Worm (Caenorhabditis elegans): ENCODE data around the gene Y105C5B.1.

Y105C5B.1 gene

DNA sequence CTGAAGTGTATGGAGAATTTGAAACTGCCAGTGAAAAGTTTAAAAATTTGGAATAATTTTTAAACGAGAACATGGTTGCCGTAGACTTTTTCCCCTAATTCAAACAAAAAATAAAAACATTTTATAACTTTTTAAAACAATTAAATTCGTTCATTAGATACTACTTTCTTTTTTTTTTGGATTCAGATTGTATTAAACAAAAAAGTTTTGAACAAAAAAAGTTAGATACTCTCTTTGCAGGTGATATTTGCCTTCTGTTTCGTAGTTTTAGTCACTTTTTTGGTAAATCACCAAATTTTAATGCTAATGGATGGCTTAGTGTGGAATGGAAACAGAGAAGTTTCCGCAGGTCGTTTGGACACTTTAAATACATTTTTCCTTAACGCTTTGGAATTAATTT, at the start of gene Y105C5B.1:
TSS of gene Y105C5B.1 (plus strand) at position 301 of the 400 bp plus-strand sequence.
- TF ChIP-seq W03F9.2 (tag; optimal IDR thresholded peaks at IDR 0.05) (no peak), dao-5 (tag; optimal IDR thresholded peaks at IDR 0.05) (no peak)

- TF ChIP-seq dao-5 (tag; optimal IDR thresholded peaks at IDR 0.05): no peak
- no peak for TF ChIP-seq him-1 (tag; optimal IDR thresholded peaks at IDR 0.05)
- no peak for TF ChIP-seq W03F9.2 (tag; optimal IDR thresholded peaks at IDR 0.05)
Observed at ce11 chrIV:15844064-15844463, 26.4 kb upstream of the Y105C5B.1 start.

DNA sequence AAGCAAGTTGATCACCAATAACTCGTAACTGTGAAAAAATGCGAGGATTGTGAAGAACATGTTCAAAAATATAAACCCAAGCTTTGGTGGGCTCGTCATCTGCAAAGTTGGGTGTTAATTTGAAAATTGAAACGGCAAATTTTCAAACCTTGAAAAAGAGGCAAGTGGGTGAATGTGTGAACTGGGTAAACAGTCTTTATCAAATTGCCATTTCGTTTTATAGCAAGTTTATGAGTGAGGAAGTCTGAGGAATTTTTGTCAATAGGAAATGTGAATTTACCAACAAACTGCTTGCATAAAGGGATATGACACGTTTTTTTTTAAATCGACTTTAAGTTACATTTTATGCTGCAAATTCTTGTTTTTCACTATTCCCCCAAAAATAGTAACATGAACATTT, 23.9 kb upstream of the Y105C5B.1 start, which contains the start of gene Y105C5A.1270:
TSS of gene Y105C5A.1270 (minus strand) at position 101 of the 400 bp plus-strand sequence.
- TF ChIP-seq him-1 (tag; optimal IDR thresholded peaks at IDR 0.05): no peak
- TF ChIP-seq dao-5 (tag; optimal IDR thresholded peaks at IDR 0.05): no peak
- no peak for TF ChIP-seq W03F9.2 (tag; optimal IDR thresholded peaks at IDR 0.05)

- TF ChIP-seq dao-5 (tag; optimal IDR thresholded peaks at IDR 0.05) (no peak), him-1 (tag; optimal IDR thresholded peaks at IDR 0.05) (no peak), W03F9.2 (tag; optimal IDR thresholded peaks at IDR 0.05) (no peak)
Observed at ce11 chrIV:15847096-15847495, 23.4 kb upstream of the Y105C5B.1 start, which contains the start of gene Y105C5A.1269. TSS of gene Y105C5A.1269 (plus strand) at chrIV:15847396.

DNA sequence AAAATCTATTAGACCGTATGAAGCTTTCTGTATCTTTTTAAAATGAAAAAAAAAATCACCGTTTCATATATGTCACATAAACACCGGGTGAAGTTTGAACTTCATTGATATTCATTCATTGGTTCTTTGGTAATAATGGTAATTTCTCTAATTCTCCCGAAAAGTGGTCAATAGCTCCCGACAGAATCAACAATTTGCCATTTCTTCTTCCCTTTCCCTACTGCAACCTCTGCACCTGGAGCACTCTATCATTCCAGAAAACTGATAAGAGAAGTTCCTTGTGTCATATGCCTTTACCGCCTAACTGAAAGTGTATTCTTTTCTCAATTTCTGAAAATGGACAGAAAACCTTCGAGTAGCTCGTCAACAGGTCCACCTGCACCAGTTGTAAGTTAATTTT, 20.8 kb upstream of the Y105C5B.1 start, which contains the start of gene Y105C5A.24:
TSS of gene Y105C5A.24 (plus strand) at position 220 of the 400 bp plus-strand sequence.
- TF ChIP-seq him-1 (tag; optimal IDR thresholded peaks at IDR 0.05): no peak
- no peak for TF ChIP-seq W03F9.2 (tag; optimal IDR thresholded peaks at IDR 0.05)
- TF ChIP-seq dao-5 (tag; optimal IDR thresholded peaks at IDR 0.05): no peak

DNA sequence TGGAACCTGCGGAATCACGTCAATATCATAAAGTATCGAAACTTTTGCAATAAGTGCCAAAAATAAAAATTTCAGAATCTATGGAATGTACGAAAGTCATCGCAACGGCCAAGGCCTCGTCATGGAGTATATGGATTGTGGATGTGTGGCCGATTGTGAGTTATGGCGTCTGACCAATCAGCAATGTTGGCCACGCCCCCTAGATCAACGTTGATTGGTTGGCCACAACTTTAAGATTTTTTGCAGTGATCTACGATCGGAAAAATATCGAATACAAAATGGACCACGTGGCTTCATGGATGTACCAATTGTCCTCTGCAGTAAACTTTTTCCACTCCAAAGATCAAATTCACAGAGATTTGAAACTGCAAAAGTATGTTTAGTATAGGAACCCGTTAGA, 19.8 kb upstream of the Y105C5B.1 start:
- TF ChIP-seq dao-5 (tag; optimal IDR thresholded peaks at IDR 0.05) (no peak), W03F9.2 (tag; optimal IDR thresholded peaks at IDR 0.05) (no peak), him-1 (tag; optimal IDR thresholded peaks at IDR 0.05) (no peak)

DNA sequence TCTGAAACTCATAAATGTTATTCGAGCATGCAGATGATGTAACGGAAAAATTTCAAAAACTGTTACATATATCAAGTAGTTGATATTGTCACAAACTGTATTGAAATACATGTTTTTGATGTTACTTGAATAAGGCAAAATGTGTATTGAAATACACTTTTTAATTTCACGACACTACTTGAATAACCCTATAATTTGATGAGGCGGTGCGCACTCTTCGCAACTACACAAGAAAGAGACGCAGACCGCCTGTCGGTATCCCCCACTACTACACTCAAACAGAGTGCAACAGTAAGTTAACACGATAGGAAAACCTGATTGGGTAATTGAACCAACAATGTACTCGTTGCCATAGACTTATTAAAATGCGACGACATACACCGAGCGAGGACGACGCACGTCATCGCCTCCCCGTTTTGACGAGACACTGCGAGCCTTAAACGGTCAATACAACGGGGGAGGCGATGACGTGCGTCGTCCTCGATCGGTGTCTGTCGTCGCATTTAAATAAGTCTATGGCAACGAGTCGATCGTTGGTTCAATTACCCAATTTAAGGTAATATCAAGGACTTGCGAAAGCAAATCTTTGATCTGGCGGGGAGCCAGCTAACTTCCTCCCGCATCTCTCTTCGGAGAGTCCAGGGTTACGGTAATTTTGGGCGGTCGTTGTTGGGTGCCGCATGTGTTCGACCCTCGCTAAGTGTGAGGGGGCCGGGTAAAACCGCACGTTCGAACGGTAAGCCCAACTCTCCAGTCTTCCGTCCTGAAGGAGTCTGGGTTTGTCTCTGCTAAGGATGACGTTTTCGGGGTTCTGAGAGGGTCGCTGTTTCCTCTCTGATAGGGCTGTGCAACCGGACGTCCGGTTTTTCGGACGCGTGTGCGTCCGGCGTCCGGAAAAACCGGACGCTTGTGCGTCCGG, 17.3 kb upstream of the Y105C5B.1 start:
- TF ChIP-seq him-1 (tag; optimal IDR thresholded peaks at IDR 0.05) (no peak), dao-5 (tag; optimal IDR thresholded peaks at IDR 0.05) (no peak), W03F9.2 (tag; optimal IDR thresholded peaks at IDR 0.05) (no peak)

DNA sequence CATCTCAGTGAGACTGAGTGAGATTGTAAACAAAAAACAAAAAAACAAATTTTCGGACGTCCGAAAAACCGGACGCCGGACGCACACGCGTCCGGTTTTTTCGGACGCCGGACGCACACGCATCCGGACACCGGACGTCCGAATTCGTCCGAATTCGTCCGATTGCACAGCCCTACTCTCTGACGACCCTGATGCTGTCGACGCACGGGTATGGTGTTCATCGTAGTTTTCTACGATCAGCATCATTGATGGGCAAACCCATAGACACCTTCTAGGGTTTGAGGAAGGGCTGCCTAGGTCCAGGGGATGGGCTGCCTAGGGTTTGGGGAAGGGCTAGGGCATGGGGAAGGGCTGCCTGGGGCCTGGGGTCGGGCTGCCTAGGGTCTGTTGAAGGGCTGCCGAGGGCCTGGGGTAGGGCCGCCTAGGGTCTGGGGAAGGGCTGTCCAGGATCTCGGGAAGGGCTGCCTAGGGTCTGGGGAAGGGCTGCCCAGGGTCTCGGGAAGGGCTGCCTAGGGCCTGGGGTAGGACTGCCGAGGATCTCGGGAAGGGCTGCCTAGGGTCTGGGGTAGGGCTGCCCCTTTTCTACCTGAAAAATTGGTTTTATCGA, 16.5 kb upstream of the Y105C5B.1 start:
- no peak for TF ChIP-seq W03F9.2 (tag; optimal IDR thresholded peaks at IDR 0.05)
- TF ChIP-seq dao-5 (tag; optimal IDR thresholded peaks at IDR 0.05): no peak
- no peak for TF ChIP-seq him-1 (tag; optimal IDR thresholded peaks at IDR 0.05)

- no peak for TF ChIP-seq dao-5 (tag; optimal IDR thresholded peaks at IDR 0.05)
- TF ChIP-seq W03F9.2 (tag; optimal IDR thresholded peaks at IDR 0.05): no peak
Observed at ce11 chrIV:15861499-15861898, 9.0 kb upstream of the Y105C5B.1 start.

- TF ChIP-seq dao-5 (tag; optimal IDR thresholded peaks at IDR 0.05) (no peak), W03F9.2 (tag; optimal IDR thresholded peaks at IDR 0.05) (no peak), him-1 (tag; optimal IDR thresholded peaks at IDR 0.05) (no peak)
Observed at ce11 chrIV:15868288-15868687, 2.2 kb upstream of the Y105C5B.1 start.

DNA sequence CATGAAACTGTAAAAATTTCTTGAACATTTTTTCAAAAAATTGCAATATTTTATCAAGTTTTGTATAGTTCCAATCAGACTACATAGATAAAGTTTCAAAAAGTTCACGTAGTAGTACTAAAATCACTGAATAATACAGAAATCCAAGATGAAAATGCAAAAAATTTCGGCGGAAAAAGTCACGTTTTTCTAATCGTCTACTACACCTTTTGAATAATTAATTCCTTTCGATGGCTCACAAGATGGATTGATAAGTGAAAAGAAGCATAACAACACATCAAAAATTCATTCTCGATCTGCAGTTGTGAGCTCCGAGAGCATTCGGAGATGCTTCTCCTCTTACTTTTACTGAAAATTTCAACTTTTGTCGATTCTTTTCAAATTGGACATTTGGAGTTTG, 2.2 kb downstream of the Y105C5B.1 start, which contains the start of gene gcy-25:
TSS of gene gcy-25 (plus strand) at position 301 of the 400 bp plus-strand sequence.
- TF ChIP-seq W03F9.2 (tag; optimal IDR thresholded peaks at IDR 0.05) (no peak), dao-5 (tag; optimal IDR thresholded peaks at IDR 0.05) (no peak), him-1 (tag; optimal IDR thresholded peaks at IDR 0.05) (no peak)

- TF ChIP-seq dao-5 (tag; optimal IDR thresholded peaks at IDR 0.05) (no peak), W03F9.2 (tag; optimal IDR thresholded peaks at IDR 0.05) (no peak), him-1 (tag; optimal IDR thresholded peaks at IDR 0.05) (no peak)
Observed at ce11 chrIV:15878262-15878661, 7.8 kb downstream of the Y105C5B.1 start.

ce11 chrIV:15880114-15880513, 9.7 kb downstream of the Y105C5B.1 start:
- TF ChIP-seq him-1 (tag; optimal IDR thresholded peaks at IDR 0.05): no peak
- TF ChIP-seq dao-5 (tag; optimal IDR thresholded peaks at IDR 0.05): no peak
- no peak for TF ChIP-seq W03F9.2 (tag; optimal IDR thresholded peaks at IDR 0.05)

- TF ChIP-seq W03F9.2 (tag; optimal IDR thresholded peaks at IDR 0.05) (no peak), him-1 (tag; optimal IDR thresholded peaks at IDR 0.05) (no peak), dao-5 (tag; optimal IDR thresholded peaks at IDR 0.05) (no peak)
Observed at ce11 chrIV:15883922-15884321, 13.5 kb downstream of the Y105C5B.1 start, which contains the start of gene Y105C5B.3. TSS of gene Y105C5B.3 (plus strand) at chrIV:15884222.

Data from whole organism, L4/young adult.